Fruit fly (Drosophila melanogaster) whole organism, larva: ENCODE results near the gene MED30.

Experiments
- noc ChIP-seq: fragments of 200-800 bp; sonication (Bioruptor generic); optimal IDR thresholded peaks from 3 replicates; lab custom pipeline; 2019; ENCODE audit warnings: missing biosample characterization, mild to moderate bottlenecking, missing genetic modification characterization, moderate library complexity

Gene MED30

DNA sequence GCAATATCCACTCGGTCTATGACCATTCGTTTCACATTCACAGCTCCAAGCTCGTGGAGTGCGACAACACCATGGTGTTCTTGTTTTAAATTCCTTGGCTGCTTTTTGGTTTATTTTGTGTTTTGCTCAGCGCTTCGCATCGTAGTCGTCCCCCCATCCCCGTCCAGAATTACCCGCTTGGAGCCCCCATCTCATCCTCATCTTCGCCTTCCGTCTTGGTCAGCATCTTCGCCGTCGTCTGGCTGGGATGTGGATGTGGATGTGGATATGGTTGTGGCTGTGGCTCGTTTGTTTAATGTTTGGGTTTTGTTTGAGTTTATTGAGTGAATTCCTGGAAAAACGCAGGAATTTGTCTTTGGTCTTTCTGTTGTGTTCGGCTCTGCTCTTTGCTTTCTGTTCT lies 44.7 kb downstream of the MED30 start:
- no peak for TF ChIP-seq noc

DNA sequence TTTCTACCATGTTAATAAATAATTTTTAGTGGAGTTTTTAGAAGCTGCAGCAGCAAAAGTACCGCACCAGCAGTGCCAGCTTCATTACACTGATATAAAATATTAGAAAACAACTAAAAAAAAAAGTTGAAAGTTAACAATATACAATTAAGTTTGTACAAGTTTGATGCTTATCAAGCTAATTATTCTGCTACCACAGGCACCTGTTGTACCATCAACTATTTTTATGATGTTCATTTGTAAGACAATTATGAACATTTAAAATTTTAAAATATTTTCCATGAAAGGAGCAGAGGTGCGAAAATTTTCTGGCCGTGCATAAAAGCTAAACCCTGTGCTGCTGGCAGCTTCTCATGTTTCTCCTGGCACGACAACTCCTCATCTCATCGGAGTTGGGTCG lies 45.5 kb downstream of the MED30 start:
- no peak for TF ChIP-seq noc

dm6 chr3L:607551-608314 lies 46.2 kb downstream of the MED30 start:
- no peak for TF ChIP-seq noc

dm6 chr3L:606490-607327 lies 47.2 kb downstream of the MED30 start, which contains the start of gene Reg-2:
Reg-2 (minus strand) TSS chr3L:606569.
- peak; percentile 17 for TF ChIP-seq noc

dm6 chr3L:604701-605100 lies 49.2 kb downstream of the MED30 start:
- TF ChIP-seq noc: no peak

DNA sequence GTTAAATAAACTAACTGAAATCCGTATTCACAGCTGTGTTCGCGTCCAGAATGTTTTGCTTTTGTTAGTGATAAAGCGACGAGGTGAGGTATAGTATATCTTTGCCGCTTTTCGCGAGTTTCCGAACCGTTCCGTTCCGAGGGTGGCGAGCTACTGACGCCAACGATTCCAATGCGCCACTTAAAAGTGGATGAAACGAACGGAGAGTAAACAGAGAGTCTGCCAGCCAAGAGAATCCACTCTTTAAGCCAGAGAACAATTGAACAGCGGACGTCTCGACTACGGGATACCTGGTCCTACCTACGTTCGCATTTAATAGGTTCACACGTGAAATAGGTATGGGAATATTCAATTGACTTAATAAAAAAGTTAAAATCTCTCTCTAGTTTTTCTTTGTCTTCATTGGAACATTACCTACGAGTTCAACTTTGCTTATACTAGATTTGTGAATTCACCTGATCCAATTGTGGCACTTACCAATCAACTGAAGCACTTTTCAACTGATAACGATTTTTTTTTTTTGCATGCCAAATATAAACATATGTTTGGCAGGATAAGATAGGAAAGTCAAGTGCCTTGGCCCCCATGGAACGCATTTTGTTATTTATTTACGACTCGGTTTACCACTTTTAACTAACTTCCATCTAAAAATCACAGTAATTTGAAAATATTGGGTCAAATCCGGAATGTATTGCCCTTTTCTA lies 49.9 kb downstream of the MED30 start, which contains the start of gene CG13893:
TSS of gene CG13893 (minus strand) at position 162 of the 704 bp plus-strand sequence.
- TF ChIP-seq noc: peak; percentile 36

DNA sequence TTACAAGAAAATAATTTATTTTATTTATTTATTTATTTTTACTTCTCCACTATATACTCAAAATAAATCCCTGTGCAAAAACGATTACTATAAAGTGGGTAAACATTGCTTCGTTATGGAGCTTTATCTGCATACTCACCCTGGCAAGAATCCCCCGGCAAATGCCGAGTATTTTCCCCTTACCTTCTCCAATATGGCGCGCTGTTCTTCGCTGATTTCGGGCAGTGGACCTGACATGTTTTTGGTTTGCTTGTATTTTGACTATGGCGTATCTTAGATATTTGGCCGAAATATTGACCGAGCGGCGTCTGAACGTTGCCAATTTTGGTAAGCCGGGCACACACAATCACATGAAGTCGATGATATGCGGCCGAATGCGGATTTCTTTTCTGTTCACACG lies 50.7 kb downstream of the MED30 start:
- no peak for TF ChIP-seq noc
